Worm (Caenorhabditis elegans): ENCODE results near the gene W06E11.1.
"Not testable (repeated sequence)": the region's sequence is repeated elsewhere in the genome, so short reads cannot be mapped to it uniquely, and the experiment has no call there.

Gene W06E11.1

DNA sequence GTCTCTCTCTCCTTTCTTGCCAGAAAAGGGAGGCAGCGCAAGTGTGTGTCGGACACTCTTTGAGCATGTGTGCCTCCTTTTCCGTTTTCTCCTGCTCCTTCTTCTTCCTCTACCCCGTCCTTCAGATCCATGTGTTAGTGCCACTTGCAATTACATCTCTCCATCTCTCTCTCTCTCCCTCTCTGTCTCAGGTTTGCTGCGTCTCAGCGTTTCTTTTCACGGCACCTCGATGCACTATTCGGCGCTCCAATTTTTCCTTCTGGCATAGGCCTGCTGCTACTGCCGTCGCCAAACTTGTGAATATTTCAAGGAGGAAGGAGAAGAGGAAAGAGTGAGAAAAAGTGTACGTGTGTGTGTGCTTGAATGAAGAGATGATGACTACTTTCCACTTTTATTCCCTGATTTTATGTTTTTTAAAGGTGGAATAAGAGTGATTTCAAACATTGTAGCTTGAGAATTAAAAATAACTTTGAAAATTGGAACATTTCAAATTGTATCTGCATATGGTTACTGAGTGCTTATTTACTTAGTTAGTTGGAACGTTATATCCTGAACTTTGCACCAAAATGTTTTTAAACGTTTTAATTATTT lies 26.5 kb downstream of the W06E11.1 start, which contains the start of gene W02B3.3:
W02B3.3 (minus strand) TSS at position 131 of the 591 bp plus-strand sequence.
- no peak for TF ChIP-seq unc-62 (GFP tag; optimal IDR thresholded peaks at IDR 0.05)

DNA sequence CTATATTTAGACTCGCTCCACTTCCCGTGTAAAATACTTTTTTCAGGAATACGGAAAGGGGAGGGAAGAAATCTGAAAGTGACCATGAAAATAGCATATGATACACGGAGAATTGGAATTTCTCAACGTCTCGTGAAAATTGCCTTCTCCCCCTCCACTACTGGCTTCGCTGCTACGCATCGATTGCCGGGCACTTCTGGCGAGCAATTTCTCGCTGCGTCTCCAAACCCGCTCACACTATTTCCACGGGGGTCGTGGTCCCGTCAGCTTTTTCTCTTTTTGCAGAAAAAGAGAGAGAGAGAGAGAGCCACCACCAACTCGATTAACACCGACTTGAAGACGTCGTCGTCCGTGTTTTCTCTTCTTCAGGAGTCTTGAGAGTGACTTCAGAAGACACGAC lies 29.1 kb downstream of the W06E11.1 start:
- no peak for TF ChIP-seq unc-62 (GFP tag; optimal IDR thresholded peaks at IDR 0.05)

DNA sequence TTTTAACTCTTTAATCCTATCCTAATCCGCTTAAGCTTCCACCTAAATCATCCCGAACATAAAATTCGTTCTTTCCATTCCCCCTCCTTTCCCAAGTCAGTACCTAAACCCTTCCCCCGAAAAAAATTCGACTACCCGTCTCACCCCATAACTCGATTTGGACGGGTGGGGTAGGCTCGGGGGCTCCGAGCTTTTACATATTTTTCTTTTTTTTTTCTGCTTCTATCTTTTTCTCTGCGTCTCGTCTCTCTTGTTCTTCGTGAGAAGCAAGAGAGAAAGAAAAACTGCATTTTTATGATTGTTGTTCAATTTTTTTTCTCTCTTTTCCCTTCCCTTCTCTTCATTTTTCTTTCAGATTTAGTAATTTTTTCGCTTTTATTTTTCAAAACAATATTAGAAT lies 33.6 kb downstream of the W06E11.1 start:
- TF ChIP-seq unc-62 (GFP tag; optimal IDR thresholded peaks at IDR 0.05) = no peak

DNA sequence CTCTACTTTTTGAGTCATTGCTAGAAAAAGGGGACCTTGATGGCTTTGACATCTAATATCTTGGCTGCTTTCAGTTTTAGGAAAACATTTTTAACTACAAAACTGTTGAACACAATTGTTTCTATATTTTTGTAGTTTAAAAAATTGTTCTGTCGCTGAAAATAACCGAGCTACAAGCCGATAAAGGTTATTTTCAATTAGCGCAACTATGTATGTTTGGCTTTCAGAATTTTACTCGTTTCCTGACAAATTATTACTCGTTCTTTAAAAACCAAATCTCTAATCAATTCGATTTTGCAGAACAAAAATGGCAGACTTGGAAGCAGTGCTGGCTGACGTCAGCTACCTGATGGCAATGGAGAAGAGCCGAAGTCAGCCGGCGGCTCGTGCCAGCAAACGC lies 34.0 kb downstream of the W06E11.1 start, which contains the start of gene grk-2:
grk-2 (plus strand) TSS at position 301 of the 400 bp plus-strand sequence.
- no peak for TF ChIP-seq unc-62 (GFP tag; optimal IDR thresholded peaks at IDR 0.05)

DNA sequence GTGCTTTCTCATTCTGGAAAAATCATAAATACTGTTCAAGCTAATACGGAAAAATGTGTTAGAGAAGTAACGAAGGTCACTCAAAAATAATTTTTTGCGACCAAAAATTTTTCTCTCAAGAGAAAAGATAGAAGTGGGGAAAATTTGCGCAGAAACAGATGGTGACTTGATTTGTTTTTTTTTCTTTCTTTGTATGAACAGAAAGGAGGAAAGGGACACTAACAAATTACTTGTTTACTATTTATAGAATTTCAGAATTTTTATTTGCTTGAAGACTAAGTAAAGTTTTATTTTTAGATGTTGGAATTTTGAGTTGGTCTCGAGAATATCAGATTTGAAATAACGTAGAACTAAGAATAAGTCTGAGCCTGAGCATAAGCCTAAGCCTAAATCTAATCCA lies 41.5 kb downstream of the W06E11.1 start, which contains the start of gene W02B3.4:
W02B3.4 (minus strand) TSS at position 101 of the 400 bp plus-strand sequence.
- TF ChIP-seq unc-62 (GFP tag; optimal IDR thresholded peaks at IDR 0.05) = no peak

DNA sequence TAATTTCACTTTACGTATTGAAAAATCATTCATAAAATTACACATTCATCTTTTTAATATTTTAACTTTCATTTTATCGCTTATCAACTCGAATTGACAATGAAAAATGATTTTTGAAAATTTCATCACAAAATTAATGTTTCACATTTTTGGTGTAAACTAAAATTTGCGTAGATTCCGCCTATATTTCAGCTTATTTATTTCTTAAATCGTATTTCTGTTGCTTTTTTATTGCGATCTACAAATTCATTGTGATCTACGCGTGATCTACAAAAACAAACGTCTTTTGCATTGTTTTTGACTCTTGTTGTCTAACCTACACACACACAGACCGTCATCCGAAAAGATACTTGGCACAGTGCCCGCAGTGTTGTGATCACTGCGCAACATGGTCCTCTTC lies 46.2 kb downstream of the W06E11.1 start:
- no peak for TF ChIP-seq unc-62 (GFP tag; optimal IDR thresholded peaks at IDR 0.05)

DNA sequence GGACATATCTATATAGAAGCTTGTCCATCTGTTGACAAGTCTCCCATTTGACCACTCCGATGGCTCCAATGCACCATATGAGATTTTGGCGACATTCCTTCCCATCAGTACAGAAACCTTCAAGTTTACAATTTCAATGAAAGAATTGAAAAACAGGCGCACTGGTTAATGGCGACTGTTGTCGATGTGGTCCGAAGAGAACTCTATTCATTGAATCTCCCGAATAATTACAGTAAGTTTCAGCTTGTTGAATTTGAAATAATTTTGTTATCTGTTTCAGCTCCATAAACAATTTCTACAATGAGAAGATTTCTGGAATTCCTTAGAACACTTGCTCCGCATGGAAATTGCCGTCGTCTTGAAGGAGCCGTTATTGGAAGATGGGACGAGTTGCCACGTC lies 47.0 kb downstream of the W06E11.1 start, which contains the start of gene elf-1:
elf-1 (plus strand) TSS at position 301 of the 400 bp plus-strand sequence.
- not testable (repeated sequence) for TF ChIP-seq unc-62 (GFP tag; optimal IDR thresholded peaks at IDR 0.05)

DNA sequence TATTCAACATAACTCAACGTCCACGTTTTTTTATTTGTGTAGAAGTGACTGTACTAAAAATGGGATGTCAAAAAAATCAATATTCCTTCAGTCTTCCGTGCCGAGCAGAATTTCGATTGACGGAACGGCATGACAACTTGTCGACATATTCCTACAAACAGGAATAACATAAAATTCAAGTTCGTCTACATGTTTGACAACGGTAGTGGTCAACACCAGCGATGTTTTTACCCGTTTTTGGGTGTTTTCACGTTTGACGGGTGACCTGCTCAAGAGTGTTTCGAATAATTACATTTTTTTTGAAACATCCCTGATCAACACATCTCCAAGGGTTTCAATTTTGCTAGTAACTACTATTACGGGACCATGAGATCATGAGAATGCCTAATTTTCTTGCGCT lies 50.1 kb downstream of the W06E11.1 start, which contains the start of gene W02B3.7:
W02B3.7 (minus strand) TSS at position 101 of the 400 bp plus-strand sequence.
- TF ChIP-seq unc-62 (GFP tag; optimal IDR thresholded peaks at IDR 0.05) = no peak

Measured in whole organism, dauer.